Fruit fly (Drosophila melanogaster): ENCODE results near the gene CRMP.

The CRMP gene

dm6 chr3R:5571756-5572155 lies 848 bp downstream of the CRMP start:
- no peak for TF ChIP-seq noc (tag; optimal IDR thresholded peaks at IDR 0.05)

dm6 chr3R:5572900-5573665 lies 2.2 kb downstream of the CRMP start:
- no peak for TF ChIP-seq noc (tag; optimal IDR thresholded peaks at IDR 0.05)

- TF ChIP-seq noc (tag; optimal IDR thresholded peaks at IDR 0.05) = no peak
These were observed 3.0 kb downstream of the CRMP start for dm6 chr3R:5573883-5574282.

- TF ChIP-seq noc (tag; optimal IDR thresholded peaks at IDR 0.05) = no peak
These were observed 17.1 kb downstream of the CRMP start, which contains the start of gene CG2926 for dm6 chr3R:5587863-5588519. CG2926 (minus strand) TSS chr3R:5588380.

- no peak for TF ChIP-seq noc (tag; optimal IDR thresholded peaks at IDR 0.05)
These were observed 17.7 kb downstream of the CRMP start, which contains the start of gene PolZ2 for dm6 chr3R:5588573-5588972. PolZ2 (plus strand) TSS chr3R:5588873.

dm6 chr3R:5591398-5591853 lies 20.5 kb downstream of the CRMP start, which contains the start of the genes noi and Vha26:
noi (minus strand) TSS chr3R:5591459.
Vha26 (plus strand) TSS chr3R:5591763.
- TF ChIP-seq noc (tag; optimal IDR thresholded peaks at IDR 0.05) = no peak

dm6 chr3R:5592009-5592572 lies 21.2 kb downstream of the CRMP start:
- TF ChIP-seq noc (tag; optimal IDR thresholded peaks at IDR 0.05) = no peak

dm6 chr3R:5594878-5595277 lies 24.0 kb downstream of the CRMP start:
- TF ChIP-seq noc (tag; optimal IDR thresholded peaks at IDR 0.05) = no peak

- TF ChIP-seq noc (tag; optimal IDR thresholded peaks at IDR 0.05) = no peak
These were observed 28.8 kb downstream of the CRMP start for dm6 chr3R:5599521-5600360.

- TF ChIP-seq noc (tag; optimal IDR thresholded peaks at IDR 0.05) = no peak
These were observed 29.6 kb downstream of the CRMP start for dm6 chr3R:5600361-5601043.

dm6 chr3R:5601044-5601523 lies 30.2 kb downstream of the CRMP start, which contains the start of the genes kra and SecS:
kra (minus strand) TSS chr3R:5601136.
SecS (plus strand) TSS chr3R:5601433.
- TF ChIP-seq noc (tag; optimal IDR thresholded peaks at IDR 0.05) = peak; percentile 55

- no peak for TF ChIP-seq noc (tag; optimal IDR thresholded peaks at IDR 0.05)
These were observed 35.6 kb downstream of the CRMP start, which contains the start of gene asl for dm6 chr3R:5606477-5606876. asl (minus strand) TSS chr3R:5606543.

dm6 chr3R:5608422-5608821 lies 37.5 kb downstream of the CRMP start:
- no peak for TF ChIP-seq noc (tag; optimal IDR thresholded peaks at IDR 0.05)

dm6 chr3R:5610656-5611055 lies 39.7 kb downstream of the CRMP start:
- TF ChIP-seq noc (tag; optimal IDR thresholded peaks at IDR 0.05) = no peak

dm6 chr3R:5611167-5611566 lies 40.3 kb downstream of the CRMP start:
- TF ChIP-seq noc (tag; optimal IDR thresholded peaks at IDR 0.05) = no peak

Data from whole organism, larva.